Fruit fly (Drosophila melanogaster) whole organism, embryonic: ENCODE results near the gene parvin.

ENCODE experiments used
- B-H1 ChIP-seq: fragments of 200-800 bp; sonication (Bioruptor generic); IDR thresholded peaks from 3 replicates; pipeline ENCODE4 v1.3.6; 2022; ENCODE audit warnings: missing biosample characterization, missing genetic modification characterization
- Blimp-1 ChIP-seq: fragments of 200-800 bp; sonication (Bioruptor generic); optimal IDR thresholded peaks from 3 replicates; lab custom pipeline; 2018; ENCODE audit warnings: missing biosample characterization, missing genetic modification characterization, mild to moderate bottlenecking, moderate library complexity, missing genetic modification reagents
- CG10321 ChIP-seq: fragments of 200-800 bp; sonication (Bioruptor generic); IDR thresholded peaks from 2 replicates; pipeline ENCODE4 v1.3.6; 2022; ENCODE audit warnings: missing biosample characterization, missing genetic modification characterization
- CG11560 ChIP-seq: fragments of 200-800 bp; sonication (Bioruptor generic); IDR thresholded peaks from 3 replicates; pipeline ENCODE4 v1.3.6; 2022; ENCODE audit warnings: missing biosample characterization, missing genetic modification characterization
- CG11695 ChIP-seq: fragments of 200-800 bp; sonication (Bioruptor generic); IDR thresholded peaks from 3 replicates; pipeline ENCODE4 v1.3.6; 2022; ENCODE audit warnings: missing biosample characterization, missing genetic modification characterization
- CG14667 ChIP-seq: fragments of 200-800 bp; sonication (Bioruptor generic); IDR thresholded peaks from 2 replicates; pipeline ENCODE4 v1.3.6; 2022; ENCODE audit warnings: missing biosample characterization, missing genetic modification characterization
- CG1603 ChIP-seq: fragments of 200-800 bp; sonication (Bioruptor generic); optimal IDR thresholded peaks from 2 replicates; lab custom pipeline; 2019; ENCODE audit warnings: missing biosample characterization, mild to moderate bottlenecking, missing genetic modification characterization, moderate library complexity
- CG16815 ChIP-seq: fragments of 200-800 bp; sonication (Bioruptor generic); optimal IDR thresholded peaks from 3 replicates; lab custom pipeline; 2017; ENCODE audit warnings: missing biosample characterization, mild to moderate bottlenecking, missing genetic modification characterization
- CG17829 ChIP-seq: fragments of 200-800 bp; optimal IDR thresholded peaks from 2 replicates; lab custom pipeline; 2019; ENCODE audit warnings: missing biosample characterization, mild to moderate bottlenecking, missing genetic modification characterization, moderate library complexity
- CG2889 ChIP-seq: fragments of 200-800 bp; sonication (Bioruptor generic); IDR thresholded peaks from 3 replicates; pipeline ENCODE4 v1.3.6; 2022; ENCODE audit warnings: missing biosample characterization, missing genetic modification characterization
- CG3163 ChIP-seq: fragments of 200-800 bp; sonication (Bioruptor generic); optimal IDR thresholded peaks from 3 replicates; lab custom pipeline; 2016; ENCODE audit warnings: missing biosample characterization, missing genetic modification characterization
- CG6254 ChIP-seq: fragments of 200-800 bp; sonication (Bioruptor generic); optimal IDR thresholded peaks from 3 replicates; lab custom pipeline; 2017; ENCODE audit warnings: mild to moderate bottlenecking, missing biosample characterization, missing genetic modification reagents, missing genetic modification characterization
- CG8281 ChIP-seq: fragments of 200-800 bp; sonication (Bioruptor generic); optimal IDR thresholded peaks from 2 replicates; lab custom pipeline; 2018; ENCODE audit warnings: missing biosample characterization, mild to moderate bottlenecking, missing genetic modification characterization, moderate library complexity
- CG9609 ChIP-seq: fragments of 200-800 bp; sonication (Bioruptor generic); optimal IDR thresholded peaks from 3 replicates; lab custom pipeline; 2016; ENCODE audit warnings: missing biosample characterization, missing genetic modification characterization
- Dbx ChIP-seq: fragments of 200-800 bp; sonication (Bioruptor generic); IDR thresholded peaks from 3 replicates; pipeline ENCODE4 v1.3.6; 2022; ENCODE audit warnings: missing biosample characterization, missing genetic modification characterization
- Dek ChIP-seq: fragments of 200-800 bp; sonication (Bioruptor generic); optimal IDR thresholded peaks from 3 replicates; lab custom pipeline; 2019; ENCODE audit warnings: missing biosample characterization, mild to moderate bottlenecking, missing genetic modification characterization, moderate library complexity
- Dfd ChIP-seq, 2 experiments: fragments of >200 bp; optimal IDR thresholded peaks; 2 replicates each; lab custom pipeline; 2017; ENCODE audit warnings: missing biosample characterization in 2 of 2, missing genetic modification characterization in 2 of 2
- Fer3 ChIP-seq: fragments of 200-800 bp; sonication (Bioruptor generic); optimal IDR thresholded peaks from 2 replicates; lab custom pipeline; 2018; ENCODE audit warnings: missing biosample characterization, mild to moderate bottlenecking, missing genetic modification characterization, moderate library complexity
- Gsc ChIP-seq: fragments of 200-800 bp; sonication (Bioruptor generic); IDR thresholded peaks from 2 replicates; pipeline ENCODE4 v1.3.6; 2022; ENCODE audit warnings: missing biosample characterization, missing genetic modification characterization
- Hr51 ChIP-seq, 2 experiments: fragments of 200-800 bp; sonication (Bioruptor generic); optimal IDR thresholded peaks; 2 replicates in 1 of 2; 3 replicates in 1 of 2; lab custom pipeline; 2016 to 2018; ENCODE audit warnings: missing biosample characterization in 2 of 2, missing genetic modification characterization in 2 of 2, mild to moderate bottlenecking in 1 of 2, moderate library complexity in 1 of 2
- Lhr ChIP-seq: fragments of 200-800 bp; sonication (Bioruptor generic); optimal IDR thresholded peaks from 3 replicates; lab custom pipeline; 2017; ENCODE audit warnings: mild to moderate bottlenecking, missing biosample characterization, missing genetic modification reagents, missing genetic modification characterization
- MTF-1 ChIP-seq: fragments of 200-800 bp; sonication (Bioruptor generic); optimal IDR thresholded peaks from 2 replicates; lab custom pipeline; 2018; ENCODE audit warnings: missing biosample characterization, mild to moderate bottlenecking, missing genetic modification characterization, borderline replicate concordance
- Meics ChIP-seq: fragments of 200-800 bp; sonication (Bioruptor generic); optimal IDR thresholded peaks from 2 replicates; lab custom pipeline; 2017; ENCODE audit warnings: missing biosample characterization, mild to moderate bottlenecking, missing genetic modification characterization
- Nf-YB ChIP-seq: fragments of 200-800 bp; sonication (Bioruptor generic); optimal IDR thresholded peaks from 3 replicates; lab custom pipeline; 2019; ENCODE audit warnings: missing biosample characterization, mild to moderate bottlenecking, missing genetic modification characterization, moderate library complexity
- Oaz ChIP-seq: fragments of 200-800 bp; sonication (Bioruptor generic); IDR thresholded peaks from 2 replicates; pipeline ENCODE4 v1.3.6; 2022; ENCODE audit warnings: missing biosample characterization, missing genetic modification characterization
- cg ChIP-seq: fragments of 200-800 bp; sonication (Bioruptor generic); optimal IDR thresholded peaks from 3 replicates; lab custom pipeline; 2019; ENCODE audit warnings: missing biosample characterization, mild to moderate bottlenecking, missing genetic modification characterization, moderate library complexity
- corto ChIP-seq: fragments of 200-800 bp; sonication (Bioruptor generic); optimal IDR thresholded peaks from 2 replicates; lab custom pipeline; 2016; ENCODE audit warnings: missing biosample characterization, mild to moderate bottlenecking, missing genetic modification characterization, moderate library complexity
- cwo ChIP-seq: fragments of 200-800 bp; sonication (Bioruptor generic); optimal IDR thresholded peaks from 3 replicates; lab custom pipeline; 2017; ENCODE audit warnings: missing biosample characterization, missing genetic modification characterization, mild to moderate bottlenecking, moderate library complexity, missing genetic modification reagents
- disco-r ChIP-seq: fragments of 200-800 bp; sonication (Bioruptor generic); optimal IDR thresholded peaks from 2 replicates; lab custom pipeline; 2016; ENCODE audit warnings: missing biosample characterization, missing genetic modification characterization
- dpn ChIP-seq, 2 experiments: fragments of 200-800 bp; sonication (Bioruptor generic); optimal IDR thresholded peaks; 3 replicates each; lab custom pipeline; 2016; ENCODE audit warnings: missing biosample characterization in 2 of 2, missing genetic modification characterization in 2 of 2
- eve ChIP-seq, 2 experiments: fragments of >200 bp; optimal IDR thresholded peaks; 2 replicates each; lab custom pipeline; 2017; ENCODE audit warnings: missing biosample characterization in 2 of 2, missing genetic modification characterization in 2 of 2
- exex ChIP-seq: fragments of 200-800 bp; sonication (Bioruptor generic); optimal IDR thresholded peaks from 4 replicates; lab custom pipeline; 2018; ENCODE audit warnings: missing biosample characterization, mild to moderate bottlenecking, missing genetic modification characterization, moderate library complexity
- fd102C ChIP-seq: fragments of 200-800 bp; sonication (Bioruptor generic); optimal IDR thresholded peaks from 2 replicates; lab custom pipeline; 2018; ENCODE audit warnings: missing biosample characterization, mild to moderate bottlenecking, missing genetic modification characterization, moderate library complexity
- fd64A ChIP-seq: fragments of 200-800 bp; sonication (Bioruptor generic); optimal IDR thresholded peaks from 3 replicates; lab custom pipeline; 2018; ENCODE audit warnings: missing biosample characterization, mild to moderate bottlenecking, missing genetic modification characterization
- gfzf ChIP-seq: fragments of 200-800 bp; sonication (Bioruptor generic); optimal IDR thresholded peaks from 2 replicates; lab custom pipeline; 2016; ENCODE audit warnings: missing biosample characterization, mild to moderate bottlenecking, missing genetic modification characterization, moderate library complexity
- hb ChIP-seq: fragments of 200-800 bp; sonication (Bioruptor generic); IDR thresholded peaks from 3 replicates; pipeline ENCODE4 v1.3.6; 2022; ENCODE audit warnings: missing biosample characterization, missing genetic modification characterization; ENCODE audit not compliant: partially characterized antibody
- hbn ChIP-seq: fragments of 200-800 bp; sonication (Bioruptor generic); IDR thresholded peaks from 2 replicates; pipeline ENCODE4 v1.3.6; 2022; ENCODE audit warnings: missing biosample characterization, missing genetic modification characterization; ENCODE audit not compliant: partially characterized antibody
- lab ChIP-seq: fragments of 200-800 bp; sonication (Bioruptor generic); optimal IDR thresholded peaks from 3 replicates; lab custom pipeline; 2017; ENCODE audit warnings: missing biosample characterization, missing genetic modification characterization, mild to moderate bottlenecking, moderate library complexity, missing genetic modification reagents
- lbe ChIP-seq: fragments of 200-800 bp; sonication (Bioruptor generic); optimal IDR thresholded peaks from 2 replicates; lab custom pipeline; 2016; ENCODE audit warnings: missing biosample characterization, mild to moderate bottlenecking, missing genetic modification characterization
- schlank ChIP-seq: fragments of 200-800 bp; sonication (Bioruptor generic); optimal IDR thresholded peaks from 2 replicates; lab custom pipeline; 2018; ENCODE audit warnings: missing biosample characterization, mild to moderate bottlenecking, missing genetic modification characterization
- slou ChIP-seq: fragments of 200-800 bp; sonication (Bioruptor generic); optimal IDR thresholded peaks from 3 replicates; lab custom pipeline; 2016; ENCODE audit warnings: missing biosample characterization, missing genetic modification characterization
- sr ChIP-seq: fragments of 200-800 bp; sonication (Bioruptor generic); IDR thresholded peaks from 3 replicates; pipeline ENCODE4 v1.3.6; 2022; ENCODE audit warnings: missing biosample characterization, missing genetic modification characterization
- stc ChIP-seq: fragments of 200-800 bp; sonication (Bioruptor generic); IDR thresholded peaks from 2 replicates; pipeline ENCODE4 v1.3.6; 2022; ENCODE audit warnings: missing biosample characterization, missing genetic modification characterization
- tll ChIP-seq, 2 experiments: fragments of 200-800 bp in 1 of 2; fragments of >200 bp in 1 of 2; sonication (Bioruptor generic) in 1 of 2; optimal IDR thresholded peaks; 2 replicates each; lab custom pipeline; 2017 to 2019; ENCODE audit warnings: missing biosample characterization in 2 of 2, missing genetic modification characterization in 2 of 2, mild to moderate bottlenecking in 1 of 2, moderate library complexity in 1 of 2
- ttk ChIP-seq: fragments of 200-800 bp; sonication (Bioruptor generic); IDR thresholded peaks from 2 replicates; pipeline ENCODE4 v2.1.2; 2022; ENCODE audit warnings: missing biosample characterization, missing genetic modification characterization
- unc-4 ChIP-seq: fragments of 200-800 bp; sonication (Bioruptor generic); IDR thresholded peaks from 2 replicates; pipeline ENCODE4 v1.3.6; 2022; ENCODE audit warnings: missing biosample characterization, missing genetic modification characterization; ENCODE audit not compliant: partially characterized antibody
- vnd ChIP-seq: fragments of 200-800 bp; sonication (Bioruptor generic); IDR thresholded peaks from 3 replicates; pipeline ENCODE4 v1.3.6; 2022; ENCODE audit warnings: missing biosample characterization, missing genetic modification characterization; ENCODE audit not compliant: partially characterized antibody
- yki ChIP-seq: fragments of >200 bp; optimal IDR thresholded peaks from 3 replicates; lab custom pipeline; 2018
- zen ChIP-seq: fragments of 200-800 bp; sonication (Bioruptor generic); optimal IDR thresholded peaks from 3 replicates; lab custom pipeline; 2018; ENCODE audit warnings: missing biosample characterization, mild to moderate bottlenecking, missing genetic modification characterization, moderate library complexity
- zen2 ChIP-seq: fragments of 200-800 bp; sonication (Bioruptor generic); IDR thresholded peaks from 3 replicates; pipeline ENCODE4 v1.3.6; 2022; ENCODE audit warnings: missing biosample characterization, missing genetic modification characterization; ENCODE audit not compliant: partially characterized antibody

parvin gene

DNA sequence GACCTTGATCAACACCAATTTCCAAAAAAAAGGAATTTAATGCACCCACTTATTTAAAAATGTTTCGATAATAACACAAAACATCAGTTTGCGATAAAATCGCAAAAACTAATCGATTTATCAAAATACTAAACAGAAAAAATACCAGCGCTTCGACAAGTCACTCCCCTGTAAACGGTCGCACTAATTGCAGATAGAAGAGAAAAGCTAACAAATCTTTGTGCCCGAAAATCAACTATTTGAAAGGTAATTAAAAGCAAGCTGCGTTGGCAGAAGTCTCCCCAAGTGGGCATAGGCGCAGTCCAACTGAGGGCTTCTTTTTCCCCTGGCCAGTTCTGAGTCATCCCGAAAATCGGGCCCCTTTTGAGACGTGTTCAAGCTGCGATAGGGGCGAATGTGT is 15.0 kb upstream of the parvin start, which contains the start of gene AP-1-2beta (continued):
- no peak for TF ChIP-seq yki (lab: Kevin White, UChicago)
- no peak for TF ChIP-seq Hr51 (GFP tag; optimal IDR thresholded peaks at IDR 0.05; lab: Kevin White, UChicago)
- TF ChIP-seq slou (GFP tag; lab: Kevin White, UChicago), result no peak
- TF ChIP-seq sr (GFP tag; lab: Robert Waterston, UW), result no peak
- no peak for TF ChIP-seq CG6254 (GFP tag; lab: Kevin White, UChicago)
- peak; percentile 78 for TF ChIP-seq gfzf
- TF ChIP-seq Nf-YB (GFP tag; lab: Kevin White, UChicago), result no peak
- no peak for TF ChIP-seq Oaz (GFP tag; lab: Robert Waterston, UW)
- no peak for TF ChIP-seq CG9609 (GFP tag; lab: Kevin White, UChicago)
- no peak for TF ChIP-seq zen2 (GFP tag; lab: Robert Waterston, UW)
- no peak for TF ChIP-seq Meics (GFP tag; lab: Kevin White, UChicago)
- no peak for TF ChIP-seq stc (GFP tag; lab: Robert Waterston, UW)
- TF ChIP-seq Dbx (GFP tag; lab: Robert Waterston, UW), result no peak
- TF ChIP-seq CG8281 (tag; lab: Kevin White, UChicago), result no peak
- TF ChIP-seq CG11695 (GFP tag; lab: Robert Waterston, UW), result no peak
- no peak for TF ChIP-seq zen (tag; lab: Kevin White, UChicago)
- no peak for TF ChIP-seq fd102C (GFP tag; lab: Kevin White, UChicago)
- TF ChIP-seq B-H1, result no peak
- peak; percentile 17 for TF ChIP-seq cg (GFP tag; lab: Kevin White, UChicago)
- no peak for TF ChIP-seq lbe (GFP tag; lab: Kevin White, UChicago)
- TF ChIP-seq corto, result no peak
- TF ChIP-seq exex, result no peak
- TF ChIP-seq CG11560 (tag; lab: Robert Waterston, UW), result no peak
- TF ChIP-seq fd64A (GFP tag; lab: Kevin White, UChicago), result no peak
- no peak; the same call in 1 of the 2 replicates for TF ChIP-seq hbn (GFP tag; lab: Robert Waterston, UW)
- TF ChIP-seq disco-r (GFP tag; lab: Kevin White, UChicago), result no peak
- no peak for TF ChIP-seq ttk (GFP tag; lab: Robert Waterston, UW)
- no peak for TF ChIP-seq CG14667 (GFP tag; lab: Robert Waterston, UW)
- no peak for TF ChIP-seq Dek (tag; lab: Kevin White, UChicago)
- no peak for TF ChIP-seq eve (GFP tag; optimal IDR thresholded peaks at IDR 0.05; lab: Kevin White, UChicago)
- TF ChIP-seq cwo (GFP tag; lab: Kevin White, UChicago), result no peak
- TF ChIP-seq vnd (GFP tag; lab: Robert Waterston, UW), result no peak
- TF ChIP-seq hb (GFP tag; lab: Robert Waterston, UW), result no peak
- TF ChIP-seq tll (GFP tag; optimal IDR thresholded peaks at IDR 0.05; lab: Kevin White, UChicago), result no peak
- no peak for TF ChIP-seq CG10321 (GFP tag; lab: Robert Waterston, UW)
- TF ChIP-seq Blimp-1 (GFP tag; lab: Kevin White, UChicago), result no peak
- TF ChIP-seq CG16815 (GFP tag; lab: Kevin White, UChicago), result no peak
- no peak for TF ChIP-seq dpn (GFP tag; optimal IDR thresholded peaks at IDR 0.05; lab: Kevin White, UChicago)
- TF ChIP-seq CG2889 (GFP tag; lab: Robert Waterston, UW), result no peak
- TF ChIP-seq CG17829, result no peak
- TF ChIP-seq Lhr (GFP tag; lab: Kevin White, UChicago), result peak; percentile 11
- no peak for TF ChIP-seq lab (GFP tag; lab: Kevin White, UChicago)
- TF ChIP-seq Dfd (GFP tag; optimal IDR thresholded peaks at IDR 0.05; lab: Kevin White, UChicago), result no peak
- TF ChIP-seq Gsc, result no peak
- no peak for TF ChIP-seq CG3163 (GFP tag; lab: Kevin White, UChicago)
- TF ChIP-seq MTF-1 (GFP tag; lab: Kevin White, UChicago), result no peak
- no peak for TF ChIP-seq schlank
- TF ChIP-seq CG1603, result no peak
- 0 out of 2 replicates have a peak, but pooled peaks have one; percentile 40 for TF ChIP-seq unc-4 (GFP tag; lab: Robert Waterston, UW)
- no peak for TF ChIP-seq Fer3 (tag; lab: Kevin White, UChicago)
